Worm (Caenorhabditis elegans) whole organism, midembryonic: ENCODE measurements around the gene Y113G7A.22.

ENCODE experiments used
- T22C8.4 ChIP-seq: fragments of 200-800 bp; sonication (Bioruptor generic); IDR thresholded peaks from 2 replicates; pipeline ENCODE4 v1.3.6; 2022; ENCODE audit warnings: missing genetic modification characterization, missing compliant biosample characterization
- cog-1 ChIP-seq: sonication (generic microtip); optimal IDR thresholded peaks from 2 replicates; lab custom pipeline; 2016; ENCODE audit warnings: missing genetic modification characterization, missing compliant biosample characterization
- flt-1 ChIP-seq: fragments of 200-800 bp; sonication (Bioruptor generic); IDR thresholded peaks from 2 replicates; pipeline ENCODE4 v1.3.6; 2022; ENCODE audit warnings: missing genetic modification characterization, missing compliant biosample characterization
- klf-2 ChIP-seq: fragments of 200-800 bp; sonication (Bioruptor generic); conservative IDR thresholded peaks from 2 replicates; pipeline ENCODE4 v1.3.6; 2022; ENCODE audit warnings: missing genetic modification reagents, missing genetic modification characterization, missing compliant biosample characterization
- med-1 ChIP-seq: sonication (generic microtip); optimal IDR thresholded peaks from 2 replicates; lab custom pipeline; 2017; ENCODE audit warnings: missing genetic modification characterization, mild to moderate bottlenecking, missing compliant biosample characterization, antibody characterized with exemption, missing genetic modification reagents; ENCODE audit not compliant: insufficient read depth
- ref-1 ChIP-seq: fragments of 200-800 bp; sonication (Bioruptor generic); conservative IDR thresholded peaks from 2 replicates; pipeline ENCODE4 v1.3.6; 2022; ENCODE audit warnings: missing genetic modification reagents, missing genetic modification characterization, missing compliant biosample characterization
- tab-1 ChIP-seq: fragments of 200-800 bp; sonication (Bioruptor generic); IDR thresholded peaks from 2 replicates; pipeline ENCODE4 v1.3.6; 2022; ENCODE audit warnings: missing genetic modification characterization, missing compliant biosample characterization
- ztf-23 ChIP-seq: fragments of 200-800 bp; sonication (Bioruptor generic); IDR thresholded peaks from 2 replicates; pipeline ENCODE4 v1.3.6; 2022; ENCODE audit warnings: missing genetic modification reagents, missing genetic modification characterization, missing compliant biosample characterization
- ztf-29 ChIP-seq: fragments of 200-800 bp; sonication (Bioruptor generic); IDR thresholded peaks from 2 replicates; pipeline ENCODE4 v1.3.6; 2022; ENCODE audit warnings: missing genetic modification reagents, missing genetic modification characterization, missing compliant biosample characterization

Gene Y113G7A.22

ce11 chrV:20158223-20158622 is 23.1 kb upstream of the Y113G7A.22 start, which contains the start of gene F19B2.6:
Gene F19B2.6, plus strand, starts transcription at chrV:20158523.
- TF ChIP-seq flt-1 = no peak
- no peak for TF ChIP-seq med-1 (GFP tag; lab: Kevin White, UChicago)
- TF ChIP-seq tab-1 (GFP tag; lab: Robert Waterston, UW) = no peak
- no peak for TF ChIP-seq ref-1
- no peak for TF ChIP-seq ztf-23 (GFP tag; lab: Robert Waterston, UW)
- TF ChIP-seq klf-2 (GFP tag; lab: Robert Waterston, UW) = no peak
- TF ChIP-seq cog-1 (tag; lab: Kevin White, UChicago) = no peak
- no peak for TF ChIP-seq T22C8.4
- no peak for TF ChIP-seq ztf-29 (GFP tag; lab: Robert Waterston, UW)

- no peak for TF ChIP-seq ztf-29 (GFP tag; lab: Robert Waterston, UW)
- TF ChIP-seq klf-2 (GFP tag; lab: Robert Waterston, UW) = no peak
- TF ChIP-seq flt-1 = no peak
- no peak for TF ChIP-seq ref-1
- no peak for TF ChIP-seq med-1 (GFP tag; lab: Kevin White, UChicago)
- no peak for TF ChIP-seq T22C8.4
- no peak for TF ChIP-seq tab-1 (GFP tag; lab: Robert Waterston, UW)
- TF ChIP-seq cog-1 (tag; lab: Kevin White, UChicago) = no peak
- no peak for TF ChIP-seq ztf-23 (GFP tag; lab: Robert Waterston, UW)
Measured at ce11 chrV:20151855-20152254, 16.7 kb upstream of the Y113G7A.22 start.

ce11 chrV:20151432-20151831 is 16.3 kb upstream of the Y113G7A.22 start, which contains the start of gene F19B2.7:
Gene F19B2.7, plus strand, starts transcription at chrV:20151732.
- TF ChIP-seq cog-1 (tag; lab: Kevin White, UChicago) (no peak), flt-1 (no peak), ztf-29 (GFP tag; lab: Robert Waterston, UW) (no peak), ref-1 (no peak), klf-2 (GFP tag; lab: Robert Waterston, UW) (no peak), ztf-23 (GFP tag; lab: Robert Waterston, UW) (no peak), med-1 (GFP tag; lab: Kevin White, UChicago) (no peak), T22C8.4 (no peak), tab-1 (GFP tag; lab: Robert Waterston, UW) (no peak)

ce11 chrV:20147662-20148245 is 12.6 kb upstream of the Y113G7A.22 start, which contains the start of gene Y113G7A.13:
Gene Y113G7A.13, plus strand, starts transcription at chrV:20148195.
- no peak for TF ChIP-seq flt-1
- TF ChIP-seq cog-1 (tag; lab: Kevin White, UChicago) = no peak
- no peak for TF ChIP-seq T22C8.4
- TF ChIP-seq klf-2 (GFP tag; lab: Robert Waterston, UW) = no peak
- TF ChIP-seq ref-1 = no peak
- TF ChIP-seq ztf-29 (GFP tag; lab: Robert Waterston, UW) = no peak

ce11 chrV:20143711-20144110 is 8.6 kb upstream of the Y113G7A.22 start:
- no peak for TF ChIP-seq ztf-29 (GFP tag; lab: Robert Waterston, UW)
- no peak for TF ChIP-seq tab-1 (GFP tag; lab: Robert Waterston, UW)
- TF ChIP-seq ref-1 = no peak
- TF ChIP-seq klf-2 (GFP tag; lab: Robert Waterston, UW) = no peak

ce11 chrV:20142285-20142684 is 7.1 kb upstream of the Y113G7A.22 start, which contains the start of gene Y113G7A.12:
Gene Y113G7A.12, plus strand, starts transcription at chrV:20142585.
- no peak for TF ChIP-seq ztf-29 (GFP tag; lab: Robert Waterston, UW)
- no peak for TF ChIP-seq ref-1
- no peak for TF ChIP-seq T22C8.4
- TF ChIP-seq klf-2 (GFP tag; lab: Robert Waterston, UW) = no peak
- no peak for TF ChIP-seq cog-1 (tag; lab: Kevin White, UChicago)
- no peak for TF ChIP-seq med-1 (GFP tag; lab: Kevin White, UChicago)

ce11 chrV:20138407-20139044 is 3.4 kb upstream of the Y113G7A.22 start, which contains the start of gene Y113G7A.14:
Gene Y113G7A.14, minus strand, starts transcription at chrV:20138457.
- no peak for TF ChIP-seq T22C8.4
- TF ChIP-seq cog-1 (tag; lab: Kevin White, UChicago) = no peak
- no peak for TF ChIP-seq med-1 (GFP tag; lab: Kevin White, UChicago)
- no peak for TF ChIP-seq ref-1
- TF ChIP-seq ztf-23 (GFP tag; lab: Robert Waterston, UW) = no peak
- TF ChIP-seq tab-1 (GFP tag; lab: Robert Waterston, UW) = no peak
- no peak for TF ChIP-seq klf-2 (GFP tag; lab: Robert Waterston, UW)

ce11 chrV:20134797-20135196 is 350 bp downstream of the Y113G7A.22 start:
- TF ChIP-seq tab-1 (GFP tag; lab: Robert Waterston, UW) (no peak), flt-1 (no peak), ref-1 (no peak), ztf-23 (GFP tag; lab: Robert Waterston, UW) (no peak), ztf-29 (GFP tag; lab: Robert Waterston, UW) (no peak), klf-2 (GFP tag; lab: Robert Waterston, UW) (no peak), cog-1 (tag; lab: Kevin White, UChicago) (no peak), med-1 (GFP tag; lab: Kevin White, UChicago) (no peak), T22C8.4 (no peak)

ce11 chrV:20133163-20133562 is 2.0 kb downstream of the Y113G7A.22 start, which contains the start of gene ssu-1:
Gene ssu-1, minus strand, starts transcription at chrV:20133263.
- TF ChIP-seq ztf-29 (GFP tag; lab: Robert Waterston, UW) (no peak), klf-2 (GFP tag; lab: Robert Waterston, UW) (no peak), T22C8.4 (no peak), cog-1 (tag; lab: Kevin White, UChicago) (no peak), ztf-23 (GFP tag; lab: Robert Waterston, UW) (no peak), tab-1 (GFP tag; lab: Robert Waterston, UW) (no peak), flt-1 (no peak), ref-1 (no peak), med-1 (GFP tag; lab: Kevin White, UChicago) (no peak)
